Worm (Caenorhabditis elegans) whole organism, L3 larva: ENCODE measurements around the gene sre-48.

Experiments used
- lin-15B ChIP-seq: fragments of 150-350 bp; optimal IDR thresholded peaks from 2 replicates; lab custom pipeline; 2014; ENCODE audit warnings: missing biosample characterization, missing genetic modification characterization
- mdl-1 ChIP-seq: fragments of 150-350 bp; optimal IDR thresholded peaks from 2 replicates; lab custom pipeline; 2014; ENCODE audit warnings: missing biosample characterization, missing genetic modification characterization
- pha-4 ChIP-seq: fragments of 150-350 bp; optimal IDR thresholded peaks from 2 replicates; lab custom pipeline; 2014; ENCODE audit warnings: missing biosample characterization, missing genetic modification reagents, missing genetic modification characterization
- pqm-1 ChIP-seq: fragments of 150-350 bp; optimal IDR thresholded peaks from 2 replicates; lab custom pipeline; 2017; ENCODE audit warnings: missing biosample characterization, missing genetic modification characterization, inconsistent platforms

- no peak for TF ChIP-seq pqm-1 (tag; lab: Kevin White, UChicago)
- TF ChIP-seq mdl-1 = no peak
- no peak for TF ChIP-seq lin-15B (tag; lab: Kevin White, UChicago)
- TF ChIP-seq pha-4 = no peak
Measured at ce11 chrII:13984551-13984950, 4.9 kb upstream of the sre-48 start, which contains the start of gene sre-47.
